Worm (Caenorhabditis elegans) whole organism, L1 larva: ENCODE results near the gene gcy-7.
"Not testable (repeated sequence)": the region's sequence is repeated elsewhere in the genome, so short reads cannot be mapped to it uniquely, and the experiment has no call there.

Experiments used
- C04F5.9 ChIP-seq: sonication (generic microtip); optimal IDR thresholded peaks from 2 replicates; lab custom pipeline; 2016; ENCODE audit warnings: missing genetic modification characterization, missing compliant biosample characterization
- F16B12.6 ChIP-seq: fragments of 150-350 bp; optimal IDR thresholded peaks from 2 replicates; lab custom pipeline; 2014; ENCODE audit warnings: missing biosample characterization, missing genetic modification characterization
- Y116A8C.19 ChIP-seq: sonication (generic microtip); optimal IDR thresholded peaks from 2 replicates; lab custom pipeline; 2016; ENCODE audit warnings: missing compliant biosample characterization, missing genetic modification characterization, borderline replicate concordance
- aha-1 ChIP-seq: fragments of 150-350 bp; optimal IDR thresholded peaks from 2 replicates; lab custom pipeline; 2014; ENCODE audit warnings: missing biosample characterization, missing genetic modification characterization
- alr-1 ChIP-seq: fragments of 200-800 bp; sonication (Bioruptor generic); optimal IDR thresholded peaks from 2 replicates; lab custom pipeline; 2018; ENCODE audit warnings: borderline replicate concordance, mild to moderate bottlenecking, missing genetic modification characterization, missing compliant biosample characterization
- aly-2 ChIP-seq: fragments of 150-350 bp; optimal IDR thresholded peaks from 2 replicates; lab custom pipeline; 2014; ENCODE audit warnings: missing biosample characterization, missing genetic modification characterization
- ama-1 ChIP-seq: fragments of 150-350 bp; optimal IDR thresholded peaks from 2 replicates; lab custom pipeline; 2014
- ceh-63 ChIP-seq: fragments of 200-800 bp; sonication (Bioruptor generic); optimal IDR thresholded peaks from 2 replicates; lab custom pipeline; 2018; ENCODE audit warnings: mild to moderate bottlenecking, missing genetic modification characterization, missing compliant biosample characterization
- ceh-82 ChIP-seq, 3 experiments: fragments of 150-350 bp in 1 of 3; sonication (generic microtip) in 2 of 3; optimal IDR thresholded peaks; 2 replicates each; lab custom pipeline; 2014 to 2017; ENCODE audit warnings: missing biosample characterization in 3 of 3, missing genetic modification characterization in 3 of 3
- ceh-88 ChIP-seq: fragments of 200-800 bp; sonication (Bioruptor generic); IDR thresholded peaks from 2 replicates; pipeline ENCODE4 v1.3.6; 2022; ENCODE audit warnings: missing genetic modification characterization, missing compliant biosample characterization
- dpl-1 ChIP-seq, 3 experiments: fragments of 150-350 bp in 2 of 3; sonication (generic microtip) in 1 of 3; optimal IDR thresholded peaks; 2 replicates each; lab custom pipeline; 2014 to 2017; ENCODE audit warnings: missing biosample characterization in 3 of 3, missing genetic modification characterization in 3 of 3, missing genetic modification reagents in 3 of 3
- dsc-1 ChIP-seq: sonication (generic microtip); optimal IDR thresholded peaks from 2 replicates; lab custom pipeline; 2016; ENCODE audit warnings: mild to moderate bottlenecking, missing genetic modification characterization, missing compliant biosample characterization
- efl-1 ChIP-seq, 4 experiments: fragments of 150-350 bp; optimal IDR thresholded peaks in 3 of 4; peaks in 1 of 4; 1 replicate in 1 of 4; 2 replicates in 3 of 4; lab custom pipeline; 2014; ENCODE audit warnings: missing biosample characterization in 2 of 4, missing genetic modification characterization in 2 of 4, missing genetic modification reagents in 2 of 4
- egl-13 ChIP-seq: sonication (generic microtip); optimal IDR thresholded peaks from 2 replicates; lab custom pipeline; 2016; ENCODE audit warnings: missing genotype, missing genetic modification reagents, missing genetic modification characterization, missing compliant biosample characterization
- egl-27 ChIP-seq, 2 experiments: fragments of 150-350 bp in 1 of 2; sonication (generic microtip); optimal IDR thresholded peaks; 3 replicates each; lab custom pipeline; 2017 to 2018; ENCODE audit warnings: missing biosample characterization in 2 of 2, missing genetic modification characterization in 2 of 2, missing genetic modification reagents in 2 of 2
- elt-2 ChIP-seq: sonication (generic microtip); optimal IDR thresholded peaks from 2 replicates; lab custom pipeline; 2016; ENCODE audit warnings: missing genetic modification characterization, mild to moderate bottlenecking, inconsistent platforms, missing compliant biosample characterization, missing genetic modification reagents
- elt-3 ChIP-seq, 6 experiments: fragments of 150-350 bp in 1 of 6; sonication (generic microtip); optimal IDR thresholded peaks; 2 replicates each; lab custom pipeline; 2017 to 2018; ENCODE audit warnings: missing biosample characterization in 6 of 6, missing genetic modification characterization in 6 of 6, inconsistent platforms in 1 of 6
- fkh-4 ChIP-seq: sonication (generic microtip); optimal IDR thresholded peaks from 2 replicates; lab custom pipeline; 2016; ENCODE audit warnings: missing compliant biosample characterization, missing genetic modification characterization, borderline replicate concordance
- hlh-17 ChIP-seq: fragments of 200-800 bp; sonication (Bioruptor generic); optimal IDR thresholded peaks from 2 replicates; lab custom pipeline; 2018; ENCODE audit warnings: missing genetic modification characterization, mild to moderate bottlenecking, missing compliant biosample characterization, moderate library complexity, borderline replicate concordance
- hlh-4 ChIP-seq: sonication (generic microtip); optimal IDR thresholded peaks from 2 replicates; lab custom pipeline; 2016; ENCODE audit warnings: mild to moderate bottlenecking, missing genetic modification characterization, missing compliant biosample characterization
- irx-1 ChIP-seq: sonication (generic microtip); optimal IDR thresholded peaks from 2 replicates; lab custom pipeline; 2016; ENCODE audit warnings: missing genetic modification characterization, missing compliant biosample characterization
- isw-1 ChIP-seq: fragments of 200-800 bp; sonication (Bioruptor generic); IDR thresholded peaks from 2 replicates; pipeline ENCODE4 v1.3.6; 2022; ENCODE audit warnings: missing genetic modification characterization, missing compliant biosample characterization
- jun-1 ChIP-seq: fragments of 150-350 bp; optimal IDR thresholded peaks from 2 replicates; lab custom pipeline; 2014; ENCODE audit warnings: missing biosample characterization, missing genetic modification reagents, missing genetic modification characterization
- lin-15B ChIP-seq: fragments of 150-350 bp; sonication (generic microtip); optimal IDR thresholded peaks from 3 replicates; lab custom pipeline; 2014; ENCODE audit warnings: missing biosample characterization, missing genetic modification characterization
- lin-39 ChIP-seq: fragments of 150-350 bp; optimal IDR thresholded peaks from 2 replicates; lab custom pipeline; 2014; ENCODE audit warnings: missing biosample characterization, missing genetic modification reagents, missing genetic modification characterization
- lir-3 ChIP-seq: sonication (generic microtip); optimal IDR thresholded peaks from 2 replicates; lab custom pipeline; 2016; ENCODE audit warnings: mild to moderate bottlenecking, missing genetic modification characterization, moderate library complexity, missing compliant biosample characterization; ENCODE audit not compliant: poor library complexity
- mdl-1 ChIP-seq, 2 experiments: fragments of 150-350 bp; optimal IDR thresholded peaks; 2 replicates each; lab custom pipeline; 2014 to 2017; ENCODE audit warnings: missing biosample characterization in 2 of 2, missing genetic modification characterization in 2 of 2, inconsistent platforms in 1 of 2
- mep-1 ChIP-seq: fragments of 150-350 bp; optimal IDR thresholded peaks from 2 replicates; lab custom pipeline; 2014; ENCODE audit warnings: missing biosample characterization, missing genetic modification characterization
- nhr-12 ChIP-seq: sonication (generic microtip); optimal IDR thresholded peaks from 2 replicates; lab custom pipeline; 2017; ENCODE audit warnings: missing biosample characterization, missing genetic modification characterization
- nhr-19 ChIP-seq: fragments of 200-800 bp; sonication (Bioruptor generic); conservative IDR thresholded peaks from 2 replicates; pipeline ENCODE4 v1.3.6; 2022; ENCODE audit warnings: missing genetic modification characterization, missing compliant biosample characterization
- nhr-237 ChIP-seq: fragments of 150-350 bp; optimal IDR thresholded peaks from 2 replicates; lab custom pipeline; 2014; ENCODE audit warnings: missing biosample characterization, missing genetic modification characterization
- nhr-28 ChIP-seq: fragments of 150-350 bp; optimal IDR thresholded peaks from 2 replicates; lab custom pipeline; 2014; ENCODE audit warnings: missing biosample characterization, missing genetic modification characterization
- nhr-47 ChIP-seq: sonication (generic microtip); optimal IDR thresholded peaks from 2 replicates; lab custom pipeline; 2016; ENCODE audit warnings: mild to moderate bottlenecking, missing genetic modification characterization, moderate library complexity, missing compliant biosample characterization
- nhr-71 ChIP-seq: sonication (generic microtip); optimal IDR thresholded peaks from 2 replicates; lab custom pipeline; 2016; ENCODE audit warnings: mild to moderate bottlenecking, missing genetic modification characterization, moderate library complexity, missing compliant biosample characterization
- nhr-77 ChIP-seq: fragments of 150-350 bp; optimal IDR thresholded peaks from 2 replicates; lab custom pipeline; 2014; ENCODE audit warnings: missing biosample characterization, missing genetic modification characterization
- nhr-85 ChIP-seq: sonication (generic microtip); peaks from one replicate; lab custom pipeline; 2016; ENCODE audit warnings: missing genetic modification characterization, inconsistent platforms, missing compliant biosample characterization
- nhr-90 ChIP-seq: sonication (generic microtip); optimal IDR thresholded peaks from 2 replicates; lab custom pipeline; 2016; ENCODE audit warnings: mild to moderate bottlenecking, missing genetic modification characterization, missing compliant biosample characterization; ENCODE audit not compliant: poor library complexity
- pax-3 ChIP-seq: fragments of 200-800 bp; sonication (Bioruptor generic); optimal IDR thresholded peaks from 2 replicates; lab custom pipeline; 2018; ENCODE audit warnings: mild to moderate bottlenecking, missing genetic modification characterization, moderate library complexity, missing compliant biosample characterization
- pqm-1 ChIP-seq: sonication (generic microtip); optimal IDR thresholded peaks from 3 replicates; lab custom pipeline; 2017; ENCODE audit warnings: missing biosample characterization, missing genetic modification characterization
- rnt-1 ChIP-seq: sonication (generic microtip); optimal IDR thresholded peaks from 2 replicates; lab custom pipeline; 2016; ENCODE audit warnings: mild to moderate bottlenecking, missing genetic modification characterization, moderate library complexity, missing compliant biosample characterization
- skn-1 ChIP-seq: fragments of 150-350 bp; optimal IDR thresholded peaks from 2 replicates; lab custom pipeline; 2014; ENCODE audit warnings: missing biosample characterization, missing genetic modification characterization
- sox-4 ChIP-seq: sonication (generic microtip); optimal IDR thresholded peaks from 2 replicates; lab custom pipeline; 2016; ENCODE audit warnings: missing genetic modification characterization, missing compliant biosample characterization
- sptf-1 ChIP-seq: fragments of 150-350 bp; optimal IDR thresholded peaks from 2 replicates; lab custom pipeline; 2014; ENCODE audit warnings: missing biosample characterization, missing genetic modification characterization
- tbx-2 ChIP-seq: sonication (generic microtip); optimal IDR thresholded peaks from 2 replicates; lab custom pipeline; 2016; ENCODE audit warnings: missing genetic modification characterization, missing compliant biosample characterization
- tlp-1 ChIP-seq: fragments of 150-350 bp; optimal IDR thresholded peaks from 2 replicates; lab custom pipeline; 2014; ENCODE audit warnings: missing biosample characterization, missing genetic modification characterization
- unc-30 ChIP-seq: sonication (generic microtip); optimal IDR thresholded peaks from 2 replicates; lab custom pipeline; 2017; ENCODE audit warnings: missing biosample characterization, missing genetic modification characterization
- unc-62 ChIP-seq: fragments of 150-350 bp; optimal IDR thresholded peaks from 2 replicates; lab custom pipeline; 2014; ENCODE audit warnings: missing biosample characterization, missing genetic modification reagents, missing genetic modification characterization
- unc-98 ChIP-seq: fragments of 200-800 bp; sonication (Bioruptor generic); IDR thresholded peaks from 2 replicates; pipeline ENCODE4 v1.3.6; 2022; ENCODE audit warnings: missing genetic modification characterization, missing compliant biosample characterization
- xbp-1 ChIP-seq: sonication (generic microtip); optimal IDR thresholded peaks from 2 replicates; lab custom pipeline; 2016; ENCODE audit warnings: missing genetic modification characterization, missing compliant biosample characterization

gcy-7 gene

DNA sequence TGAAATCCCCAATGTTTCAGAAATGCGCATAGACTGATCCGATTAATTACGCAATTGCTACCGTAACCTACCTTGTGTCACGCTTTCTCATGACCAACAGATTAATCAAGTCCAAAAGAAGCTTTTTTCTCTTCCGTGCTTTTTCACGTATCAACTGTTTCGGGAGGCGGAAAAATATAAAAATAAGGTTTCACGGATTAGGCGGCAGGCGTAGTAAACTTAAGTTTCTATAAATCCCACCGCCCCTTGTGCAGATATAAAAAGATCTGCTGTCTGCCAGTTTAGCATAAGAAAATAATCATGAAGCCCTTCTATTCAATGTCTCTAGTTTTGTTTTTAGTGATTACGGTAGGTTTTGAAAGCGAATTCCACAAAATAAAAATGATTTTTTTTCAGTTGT, at the start of gene gcy-7:
TSS of gene gcy-7 (plus strand) at position 301 of the 400 bp plus-strand sequence.
- TF ChIP-seq isw-1 (GFP tag; lab: Robert Waterston, UW), result no peak
- no peak for TF ChIP-seq rnt-1
- no peak for TF ChIP-seq ama-1
- TF ChIP-seq pqm-1, result no peak
- no peak for TF ChIP-seq unc-98 (GFP tag; lab: Robert Waterston, UW)
- TF ChIP-seq sptf-1 (tag; lab: Kevin White, UChicago), result no peak
- no peak for TF ChIP-seq dsc-1 (tag; lab: Kevin White, UChicago)
- no peak for TF ChIP-seq ceh-82 (tag; optimal IDR thresholded peaks at IDR 0.05; lab: Kevin White, UChicago)
- TF ChIP-seq nhr-77 (tag; lab: Kevin White, UChicago), result no peak
- no peak for TF ChIP-seq lin-39 (tag; lab: Kevin White, UChicago)
- TF ChIP-seq nhr-90 (tag; lab: Kevin White, UChicago), result no peak
- no peak for TF ChIP-seq C04F5.9

DNA sequence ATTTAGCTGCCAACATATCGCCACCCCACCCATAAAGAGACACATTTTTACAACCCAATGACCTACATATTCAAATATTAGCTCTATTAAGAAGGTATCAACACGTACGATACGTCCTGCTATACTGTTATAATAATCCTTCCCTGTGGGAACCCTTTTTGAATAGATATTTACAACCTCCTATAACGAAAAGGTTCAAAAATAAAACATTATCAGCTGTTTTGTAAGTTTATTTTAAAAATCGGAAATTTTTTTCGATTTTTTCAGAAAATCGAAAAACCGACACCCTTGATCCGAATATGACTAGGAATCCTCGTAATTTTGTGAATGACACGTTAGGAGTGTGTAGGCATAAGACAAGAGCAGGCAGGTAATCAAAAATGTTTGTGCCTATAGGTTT, 46.2 kb upstream of the gcy-7 start, which contains the start of gene C08D8.7:
TSS of gene C08D8.7 (plus strand) at position 301 of the 400 bp plus-strand sequence.
- not testable (repeated sequence) for TF ChIP-seq ceh-88 (GFP tag; lab: Robert Waterston, UW); lin-15B (tag; lab: Kevin White, UChicago); skn-1 (tag; lab: Kevin White, UChicago)

DNA sequence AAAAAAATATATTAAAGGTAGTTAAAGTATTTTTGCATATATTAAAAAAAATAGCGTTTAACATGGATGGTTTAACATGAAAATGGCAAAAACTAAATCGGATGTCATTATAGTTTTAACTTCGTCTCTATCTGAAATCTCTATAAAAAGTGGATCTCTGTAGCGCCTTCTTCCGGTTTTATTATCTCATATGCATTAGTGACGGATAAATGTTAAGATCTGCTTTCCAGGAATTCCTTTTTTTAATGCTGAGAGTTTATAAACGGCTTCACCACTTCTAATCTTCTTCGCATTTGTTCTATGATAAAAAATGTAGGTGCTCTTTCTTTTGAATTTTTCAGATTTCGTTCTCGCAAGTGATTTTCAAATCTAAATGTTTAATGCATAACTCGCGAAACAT, 44.7 kb upstream of the gcy-7 start:
- TF ChIP-seq unc-62, result no peak
- TF ChIP-seq Y116A8C.19 (tag; lab: Kevin White, UChicago), result no peak
- TF ChIP-seq elt-3 (tag; optimal IDR thresholded peaks at IDR 0.05; lab: Kevin White, UChicago), result no peak
- no peak for TF ChIP-seq nhr-85
- peak; percentile 58 for TF ChIP-seq pax-3 (tag; lab: Kevin White, UChicago)
- TF ChIP-seq fkh-4 (tag; lab: Kevin White, UChicago), result no peak
- TF ChIP-seq efl-1 (optimal IDR thresholded peaks at IDR 0.05; lab: Kevin White, UChicago), result no peak
- no peak for TF ChIP-seq efl-1 (GFP tag; optimal IDR thresholded peaks at IDR 0.05 in 1 of 2; lab: Kevin White, UChicago)
- peak; percentile 95 for TF ChIP-seq dsc-1 (tag; lab: Kevin White, UChicago)
- no peak for TF ChIP-seq ceh-63 (GFP tag; lab: Kevin White, UChicago)
- TF ChIP-seq F16B12.6, result no peak
- no peak for TF ChIP-seq mdl-1 (tag; optimal IDR thresholded peaks at IDR 0.05; lab: Kevin White, UChicago)
- TF ChIP-seq pqm-1, result no peak
- TF ChIP-seq unc-30, result no peak
- TF ChIP-seq nhr-47 (tag; lab: Kevin White, UChicago), result peak; percentile 44
- TF ChIP-seq sptf-1 (tag; lab: Kevin White, UChicago), result no peak
- no peak for TF ChIP-seq hlh-17 (GFP tag; lab: Kevin White, UChicago)
- no peak for TF ChIP-seq aly-2 (tag; lab: Kevin White, UChicago)
- no peak for TF ChIP-seq jun-1
- TF ChIP-seq nhr-71 (tag; lab: Kevin White, UChicago), result no peak
- no peak for TF ChIP-seq tbx-2 (tag; lab: Kevin White, UChicago)
- TF ChIP-seq xbp-1 (tag; lab: Kevin White, UChicago), result no peak
- no peak for TF ChIP-seq elt-2 (tag; lab: Kevin White, UChicago)
- TF ChIP-seq lir-3 (tag; lab: Kevin White, UChicago), result no peak
- no peak for TF ChIP-seq mep-1 (tag; lab: Kevin White, UChicago)
- TF ChIP-seq alr-1 (tag; lab: Kevin White, UChicago), result no peak
- no peak for TF ChIP-seq aha-1 (tag; lab: Kevin White, UChicago)
- peak; percentile 8 for TF ChIP-seq sox-4
- TF ChIP-seq tlp-1, result no peak
- TF ChIP-seq nhr-28 (tag; lab: Kevin White, UChicago), result no peak
- TF ChIP-seq nhr-12 (tag; lab: Kevin White, UChicago), result no peak
- no peak for TF ChIP-seq isw-1 (GFP tag; lab: Robert Waterston, UW)
- no peak for TF ChIP-seq hlh-4
- TF ChIP-seq rnt-1, result no peak
- TF ChIP-seq nhr-237 (tag; lab: Kevin White, UChicago), result no peak
- TF ChIP-seq dpl-1 (GFP tag; optimal IDR thresholded peaks at IDR 0.05; lab: Kevin White, UChicago), result no peak
- TF ChIP-seq egl-27 (tag; optimal IDR thresholded peaks at IDR 0.05; lab: Kevin White, UChicago), result no peak
- no peak for TF ChIP-seq irx-1 (tag; lab: Kevin White, UChicago)
- no peak for TF ChIP-seq nhr-19
- peak; percentile 65 for TF ChIP-seq egl-13 (tag; lab: Kevin White, UChicago)
